Worm (Caenorhabditis elegans) whole organism, dauer: ENCODE measurements around the gene T02E9.5.

Experiments
- unc-62 ChIP-seq: sonication (generic microtip); optimal IDR thresholded peaks from 2 replicates; lab custom pipeline; 2017; ENCODE audit warnings: missing biosample characterization, missing genetic modification reagents, missing genetic modification characterization

Gene T02E9.5

ce11 chrV:11320860-11321259 is 21.2 kb upstream of the T02E9.5 start:
- no peak for TF ChIP-seq unc-62

ce11 chrV:11321719-11322118 is 20.3 kb upstream of the T02E9.5 start, which contains the start of gene F47G9.4:
TSS of gene F47G9.4 (minus strand) at chrV:11321816.
- no peak for TF ChIP-seq unc-62

- TF ChIP-seq unc-62, result no peak
Measured at ce11 chrV:11323720-11324119, 18.3 kb upstream of the T02E9.5 start, which contains the start of gene str-141. TSS of gene str-141 (minus strand) at chrV:11323820.

ce11 chrV:11326914-11327367 is 15.1 kb upstream of the T02E9.5 start, which contains the start of gene tmed-10:
TSS of gene tmed-10 (minus strand) at chrV:11326964.
- TF ChIP-seq unc-62, result no peak

- no peak for TF ChIP-seq unc-62
Measured at ce11 chrV:11329100-11329499, 12.9 kb upstream of the T02E9.5 start, which contains the start of gene F47G9.6. TSS of gene F47G9.6 (plus strand) at chrV:11329400.

- TF ChIP-seq unc-62, result no peak
Measured at ce11 chrV:11334193-11334592, 7.8 kb upstream of the T02E9.5 start, which contains the start of gene T02E9.6. TSS of gene T02E9.6 (minus strand) at chrV:11334293.

ce11 chrV:11335757-11336418 is 6.1 kb upstream of the T02E9.5 start:
- TF ChIP-seq unc-62, result no peak

- TF ChIP-seq unc-62, result no peak
Measured at ce11 chrV:11336877-11337276, 5.2 kb upstream of the T02E9.5 start.

ce11 chrV:11341130-11341675 is 830 bp upstream of the T02E9.5 start:
- no peak for TF ChIP-seq unc-62

- TF ChIP-seq unc-62, result no peak
Measured at ce11 chrV:11344112-11344511, 2.1 kb downstream of the T02E9.5 start.

ce11 chrV:11344816-11345336 is 2.8 kb downstream of the T02E9.5 start:
- TF ChIP-seq unc-62, result no peak

- no peak for TF ChIP-seq unc-62
Measured at ce11 chrV:11346912-11347311, 4.9 kb downstream of the T02E9.5 start, which contains the start of gene grl-7. TSS of gene grl-7 (minus strand) at chrV:11347012.

- no peak for TF ChIP-seq unc-62
Measured at ce11 chrV:11351263-11351662, 9.2 kb downstream of the T02E9.5 start.

- TF ChIP-seq unc-62, result no peak
Measured at ce11 chrV:11352893-11353292, 10.9 kb downstream of the T02E9.5 start, which contains the start of gene npr-25. TSS of gene npr-25 (minus strand) at chrV:11352993.

ce11 chrV:11354264-11354663 is 12.2 kb downstream of the T02E9.5 start:
- no peak for TF ChIP-seq unc-62

ce11 chrV:11363575-11363974 is 21.5 kb downstream of the T02E9.5 start:
- no peak for TF ChIP-seq unc-62

- no peak for TF ChIP-seq unc-62
Measured at ce11 chrV:11366129-11366528, 24.1 kb downstream of the T02E9.5 start, which contains the start of gene dop-5. TSS of gene dop-5 (minus strand) at chrV:11366229.
